Fruit fly (Drosophila melanogaster) whole organism: ENCODE measurements around the gene Acp95EF.

Source experiments
- CG8478 ChIP-seq: fragments of >200 bp; optimal IDR thresholded peaks from 2 replicates; lab custom pipeline; 2018; ENCODE audit warnings: inconsistent platforms
- Dll ChIP-seq: fragments of >200 bp; optimal IDR thresholded peaks from 2 replicates; lab custom pipeline; 2017
- EcR ChIP-seq, 2 experiments: fragments of >200 bp; optimal IDR thresholded peaks; 2 replicates each; lab custom pipeline; 2017; ENCODE audit warnings: missing biosample characterization in 2 of 2, missing genetic modification characterization in 2 of 2, missing genetic modification reagents in 2 of 2
- pan ChIP-seq: fragments of >200 bp; optimal IDR thresholded peaks from 2 replicates; lab custom pipeline; 2017
- psq ChIP-seq: fragments of >200 bp; optimal IDR thresholded peaks from 2 replicates; lab custom pipeline; 2017
- usp ChIP-seq: fragments of >200 bp; optimal IDR thresholded peaks from 2 replicates; lab custom pipeline; 2017; ENCODE audit warnings: missing biosample characterization, missing genetic modification characterization, mixed read lengths

The Acp95EF gene

DNA sequence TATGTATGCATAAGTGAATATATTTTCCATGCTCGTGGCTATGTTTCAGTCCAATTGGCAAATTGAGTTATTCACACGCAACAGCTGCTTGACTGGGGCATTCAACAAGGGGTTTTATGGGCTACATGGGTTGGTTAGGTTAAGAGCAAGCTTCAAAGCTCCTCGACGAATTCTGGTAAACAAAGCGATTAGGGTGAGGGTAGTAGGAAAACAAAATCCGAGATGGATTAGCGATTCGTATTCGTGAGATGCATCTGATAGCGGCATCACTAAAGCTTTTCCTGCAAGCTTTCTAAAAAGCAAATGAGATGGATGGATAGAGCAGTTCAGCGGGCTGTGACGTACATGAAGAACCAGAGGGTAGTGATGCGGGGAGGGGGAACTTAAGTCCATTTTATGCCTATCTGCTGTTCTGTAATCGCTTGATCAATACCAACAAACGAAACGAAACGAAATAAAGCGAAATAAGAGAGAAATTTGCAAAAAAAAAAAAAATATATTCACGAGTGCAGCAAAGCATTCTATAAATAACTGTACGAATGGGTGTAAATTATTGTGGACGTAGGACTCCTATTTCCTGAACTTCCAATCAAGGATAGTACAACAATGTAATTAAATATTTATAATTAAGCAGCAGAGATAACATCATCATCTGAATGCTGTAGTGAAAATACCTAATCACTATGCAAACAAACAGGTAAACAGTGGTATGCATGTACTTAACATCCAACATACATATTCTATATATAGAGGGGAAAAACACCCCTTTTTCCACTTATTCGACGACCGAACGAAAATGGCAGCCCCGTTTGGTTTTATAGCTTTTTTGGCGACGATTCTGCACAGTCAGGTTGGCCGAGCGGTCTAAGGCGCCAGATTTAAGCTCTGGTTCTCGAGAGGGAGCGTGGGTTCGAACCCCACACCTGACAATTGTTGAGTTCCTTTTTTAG, 35.9 kb downstream of the Acp95EF start:
- no peak for TF ChIP-seq EcR (GFP tag; optimal IDR thresholded peaks at IDR 0.05; lab: Kevin White, UChicago)
- TF ChIP-seq psq (lab: Kevin White, UChicago), result no peak
- no peak for TF ChIP-seq usp (GFP tag; lab: Kevin White, UChicago)
- no peak for TF ChIP-seq pan (lab: Kevin White, UChicago)
- TF ChIP-seq CG8478 (lab: Kevin White, UChicago), result no peak
- TF ChIP-seq Dll (lab: Kevin White, UChicago), result no peak

DNA sequence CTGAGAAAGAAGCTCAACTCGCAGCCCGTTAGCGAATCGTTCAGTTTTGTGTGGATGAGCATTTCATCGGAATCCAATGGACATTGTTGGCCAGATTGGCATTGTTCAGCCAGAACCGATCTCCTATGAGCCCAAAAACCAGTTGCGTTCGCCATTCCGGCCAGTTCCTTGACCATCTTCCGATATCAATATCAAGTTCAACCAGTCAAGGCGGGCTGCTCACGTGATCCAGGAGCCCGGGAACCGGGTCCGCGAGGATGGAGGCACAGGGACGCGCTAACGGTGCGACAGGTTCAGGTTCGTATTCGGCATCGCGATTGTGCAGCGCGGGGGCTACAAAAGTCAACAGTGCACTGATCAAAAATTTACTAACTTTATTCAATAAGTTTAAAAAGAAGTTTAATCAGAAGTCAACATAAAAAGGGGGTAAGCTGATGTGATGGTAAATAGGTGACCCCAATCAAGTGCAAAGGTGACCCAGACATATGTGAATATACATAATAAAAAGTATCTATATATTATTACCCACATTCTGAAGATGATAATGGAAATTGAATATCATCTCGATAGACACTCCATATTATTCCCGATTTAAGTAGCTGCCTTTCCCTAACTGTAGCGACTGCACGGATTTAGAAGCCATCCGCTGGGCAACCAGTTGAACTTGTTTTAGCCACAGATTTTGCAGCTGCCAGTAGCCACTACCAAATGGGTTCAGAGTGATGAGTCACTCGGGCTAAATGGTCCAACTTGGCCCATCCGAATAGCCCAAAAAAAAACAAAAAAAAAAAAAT, 38.2 kb downstream of the Acp95EF start:
- peak in 1 of 2 experiments; percentile 56 for TF ChIP-seq EcR (GFP tag; optimal IDR thresholded peaks at IDR 0.05; lab: Kevin White, UChicago)
- no peak for TF ChIP-seq psq (lab: Kevin White, UChicago)
- no peak for TF ChIP-seq Dll (lab: Kevin White, UChicago)
- TF ChIP-seq pan (lab: Kevin White, UChicago), result no peak

DNA sequence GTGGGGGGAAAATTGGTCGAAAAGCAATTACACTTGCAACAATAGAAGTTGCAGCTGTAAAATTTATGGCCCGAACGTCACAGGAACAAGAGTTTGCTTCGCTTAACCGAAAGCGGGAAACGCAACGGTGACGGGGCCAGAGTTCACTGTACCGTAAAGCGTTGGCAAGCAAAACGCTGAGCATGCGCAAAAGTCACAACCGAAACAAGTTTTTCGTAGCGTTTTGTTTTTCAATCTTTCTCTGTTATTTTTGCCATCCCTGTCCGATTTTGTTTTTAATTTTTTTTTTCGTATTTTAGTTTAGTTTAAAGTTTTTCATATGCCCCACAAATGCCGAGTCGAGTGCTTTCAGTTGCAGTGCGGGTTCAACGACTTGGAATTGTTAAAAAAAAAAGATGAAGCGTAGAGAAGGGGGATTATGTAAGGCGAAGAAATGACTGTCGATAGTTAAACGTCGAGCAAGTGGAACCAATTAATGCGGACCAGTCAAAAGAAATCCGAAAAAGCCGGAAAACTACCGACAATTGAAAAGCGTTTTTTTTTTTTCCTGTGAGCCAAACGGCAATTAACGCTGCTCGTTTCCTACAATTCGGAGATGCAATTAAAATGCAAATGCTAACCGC, 38.9 kb downstream of the Acp95EF start:
- TF ChIP-seq EcR (GFP tag; optimal IDR thresholded peaks at IDR 0.05; lab: Kevin White, UChicago), result peak in 1 of 2 experiments; percentile 44
- TF ChIP-seq pan (lab: Kevin White, UChicago), result no peak
- TF ChIP-seq CG8478 (lab: Kevin White, UChicago), result no peak
- TF ChIP-seq psq (lab: Kevin White, UChicago), result no peak
- no peak for TF ChIP-seq usp (GFP tag; lab: Kevin White, UChicago)
- no peak for TF ChIP-seq Dll (lab: Kevin White, UChicago)

dm6 chr3R:24268293-24268692, 39.5 kb downstream of the Acp95EF start:
- no peak for TF ChIP-seq Dll (lab: Kevin White, UChicago)
- no peak for TF ChIP-seq usp (GFP tag; lab: Kevin White, UChicago)

DNA sequence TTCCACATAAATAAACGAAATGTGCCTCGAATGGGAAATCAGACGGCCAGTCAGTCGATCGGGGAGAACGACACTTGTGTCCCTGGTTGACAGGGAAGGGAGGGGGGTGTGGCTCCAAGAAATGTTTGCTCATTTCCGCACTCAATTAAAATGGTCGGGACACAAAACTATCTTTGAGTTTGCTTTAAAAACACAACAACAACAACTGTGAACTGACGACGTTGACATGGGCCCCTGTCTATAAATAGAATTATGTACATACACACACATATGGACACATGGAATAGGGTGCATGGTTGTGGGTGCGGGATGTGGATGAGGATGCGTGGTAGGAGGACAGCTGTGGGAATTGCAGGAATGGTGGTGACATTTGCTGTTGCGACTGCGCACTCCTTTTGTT, 41.3 kb downstream of the Acp95EF start:
- TF ChIP-seq EcR (GFP tag; optimal IDR thresholded peaks at IDR 0.05; lab: Kevin White, UChicago) (peak in 1 of 2 experiments; percentile 18), pan (lab: Kevin White, UChicago) (no peak)

DNA sequence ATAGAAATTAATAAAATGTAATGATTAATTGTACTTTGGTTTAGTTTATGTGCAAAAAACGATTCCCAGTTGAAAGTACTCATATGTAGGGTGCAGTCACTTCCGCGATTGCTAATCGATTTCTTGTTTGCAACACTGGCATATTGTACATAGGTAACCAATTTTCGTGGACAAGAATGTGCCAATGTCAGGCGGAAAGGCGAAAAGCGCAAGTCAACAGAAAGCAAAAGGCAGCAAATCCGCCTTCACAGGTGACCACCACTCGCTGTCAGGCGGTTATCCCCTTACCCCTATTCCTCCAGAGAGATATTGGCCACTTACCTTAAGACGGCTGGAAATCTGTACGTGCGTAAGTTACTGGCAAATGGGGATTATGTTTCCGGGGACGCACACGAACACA, 41.8 kb downstream of the Acp95EF start:
- no peak for TF ChIP-seq usp (GFP tag; lab: Kevin White, UChicago)
- no peak for TF ChIP-seq pan (lab: Kevin White, UChicago)
- TF ChIP-seq Dll (lab: Kevin White, UChicago), result no peak
- no peak for TF ChIP-seq CG8478 (lab: Kevin White, UChicago)
- no peak for TF ChIP-seq EcR (GFP tag; optimal IDR thresholded peaks at IDR 0.05; lab: Kevin White, UChicago)
- no peak for TF ChIP-seq psq (lab: Kevin White, UChicago)

dm6 chr3R:24271071-24271470, 42.3 kb downstream of the Acp95EF start, which contains the start of gene jar:
Gene jar, minus strand, starts transcription at chr3R:24271233.
- no peak for TF ChIP-seq pan (lab: Kevin White, UChicago)
- TF ChIP-seq CG8478 (lab: Kevin White, UChicago), result no peak
- TF ChIP-seq psq (lab: Kevin White, UChicago), result no peak
- TF ChIP-seq usp (GFP tag; lab: Kevin White, UChicago), result no peak
- no peak for TF ChIP-seq Dll (lab: Kevin White, UChicago)
- TF ChIP-seq EcR (GFP tag; optimal IDR thresholded peaks at IDR 0.05; lab: Kevin White, UChicago), result no peak

DNA sequence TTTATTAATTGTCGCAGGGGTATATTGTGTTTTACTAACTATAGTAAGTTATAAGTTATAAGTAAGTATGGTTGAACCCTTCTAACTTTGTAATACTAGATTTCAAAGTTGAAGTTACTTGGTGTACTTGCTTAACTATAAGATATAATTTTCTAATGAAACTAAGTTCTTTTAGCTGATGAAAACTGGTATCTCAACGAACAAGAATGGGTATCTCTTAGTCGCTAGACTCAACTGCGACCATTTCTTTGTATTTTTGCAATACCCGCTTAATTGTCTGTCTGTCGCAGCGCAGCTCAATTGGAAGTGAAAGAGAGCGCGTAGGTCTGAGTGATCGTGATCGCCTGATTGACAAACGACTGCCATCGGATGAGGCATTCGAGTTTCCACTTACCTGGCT, 43.5 kb downstream of the Acp95EF start:
- TF ChIP-seq pan (lab: Kevin White, UChicago) (no peak), usp (GFP tag; lab: Kevin White, UChicago) (no peak), Dll (lab: Kevin White, UChicago) (no peak), psq (lab: Kevin White, UChicago) (no peak), CG8478 (lab: Kevin White, UChicago) (no peak), EcR (GFP tag; optimal IDR thresholded peaks at IDR 0.05; lab: Kevin White, UChicago) (no peak)

DNA sequence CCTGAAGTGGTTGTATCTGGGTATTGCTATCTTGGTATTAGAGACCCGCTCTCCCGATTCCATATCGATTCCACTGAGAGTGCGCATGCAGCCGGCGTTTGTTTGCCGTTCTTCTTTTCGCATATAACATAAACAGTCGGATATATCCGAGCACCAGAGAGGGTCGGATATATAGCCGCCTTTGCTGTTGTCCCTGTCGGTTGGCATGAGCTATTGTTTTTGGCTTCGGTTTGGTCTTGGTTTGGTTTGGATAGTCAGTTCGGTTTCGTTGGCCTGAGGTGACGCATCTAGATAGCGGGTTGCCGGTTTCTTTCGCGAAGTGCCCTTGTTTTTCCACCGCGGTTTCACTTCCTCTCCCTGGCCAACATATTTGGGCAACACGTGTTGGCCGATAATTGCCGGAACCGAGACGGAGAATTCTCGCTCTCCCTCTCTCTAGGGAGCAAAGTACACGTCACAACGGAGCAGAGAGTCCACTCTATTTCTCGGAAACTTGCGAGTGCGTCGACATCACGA, 44.1 kb downstream of the Acp95EF start, which contains the start of gene Orct2:
Gene Orct2 (plus strand): TSS at position 255 of the 516 bp plus-strand sequence.
- TF ChIP-seq psq (lab: Kevin White, UChicago), result no peak
- no peak for TF ChIP-seq CG8478 (lab: Kevin White, UChicago)
- TF ChIP-seq Dll (lab: Kevin White, UChicago), result peak; percentile 34

DNA sequence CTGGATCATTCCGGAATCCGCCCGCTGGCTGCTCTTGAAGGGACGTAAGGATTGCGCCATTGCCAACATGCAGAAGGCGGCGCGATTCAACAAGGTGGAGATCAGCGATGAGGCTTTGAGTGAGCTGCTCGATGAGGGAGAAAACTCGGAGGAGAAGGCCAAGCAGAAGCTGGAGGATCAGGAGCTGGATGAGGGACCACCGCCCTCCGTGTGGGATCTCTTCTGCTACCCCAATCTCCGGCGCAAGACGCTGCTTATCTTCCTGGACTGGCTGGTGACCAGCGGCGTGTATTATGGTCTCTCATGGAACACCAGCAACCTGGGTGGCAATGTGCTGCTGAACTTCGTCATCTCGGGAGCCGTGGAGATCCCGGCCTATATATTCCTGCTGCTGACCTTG, 45.4 kb downstream of the Acp95EF start:
- TF ChIP-seq EcR (GFP tag; optimal IDR thresholded peaks at IDR 0.05; lab: Kevin White, UChicago) (no peak), Dll (lab: Kevin White, UChicago) (no peak), psq (lab: Kevin White, UChicago) (no peak), pan (lab: Kevin White, UChicago) (no peak), CG8478 (lab: Kevin White, UChicago) (no peak), usp (GFP tag; lab: Kevin White, UChicago) (no peak)

DNA sequence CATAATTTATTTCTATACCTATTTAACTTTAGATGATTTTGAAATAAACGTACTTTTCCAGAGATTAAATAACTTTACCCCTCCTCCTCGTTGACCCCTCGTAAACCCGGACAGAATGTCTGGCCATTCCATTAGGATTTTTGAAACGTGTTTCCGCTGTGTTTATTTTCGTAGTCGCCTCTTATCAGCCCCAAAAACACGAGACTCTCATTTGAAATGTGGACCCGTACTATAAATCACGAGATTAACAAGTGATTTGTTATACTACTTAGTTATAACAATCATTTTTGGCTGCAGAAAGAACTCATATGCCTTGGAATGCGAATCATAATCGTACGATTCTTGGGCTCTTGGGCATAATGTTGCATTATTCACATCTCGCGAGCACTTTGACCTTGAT, 46.7 kb downstream of the Acp95EF start:
- no peak for TF ChIP-seq CG8478 (lab: Kevin White, UChicago)
